Fruit fly (Drosophila melanogaster) whole organism, embryonic: ENCODE data around the gene Ant2.

Source experiments
- Atf6 ChIP-seq: fragments of 200-800 bp; sonication (Bioruptor generic); IDR thresholded peaks from 2 replicates; pipeline ENCODE4 v1.3.6; 2022; ENCODE audit warnings: missing biosample characterization, missing genetic modification characterization
- Awh ChIP-seq: fragments of 200-800 bp; sonication (Bioruptor generic); IDR thresholded peaks from 2 replicates; pipeline ENCODE4, ENCODE4 v1.3.6; 2022; ENCODE audit warnings: missing biosample characterization, missing genetic modification characterization
- CG10321 ChIP-seq: fragments of 200-800 bp; sonication (Bioruptor generic); IDR thresholded peaks from 2 replicates; pipeline ENCODE4 v1.3.6; 2022; ENCODE audit warnings: missing biosample characterization, missing genetic modification characterization
- CG10366 ChIP-seq: fragments of 200-800 bp; sonication (Bioruptor generic); IDR thresholded peaks from 2 replicates; pipeline ENCODE4 v1.3.6; 2022; ENCODE audit warnings: missing biosample characterization, missing genetic modification characterization
- CG10431 ChIP-seq: fragments of 200-800 bp; sonication (Bioruptor generic); optimal IDR thresholded peaks from 3 replicates; lab custom pipeline; 2018; ENCODE audit warnings: missing biosample characterization, mild to moderate bottlenecking, missing genetic modification characterization
- CG11247 ChIP-seq: fragments of 200-800 bp; sonication (Bioruptor generic); IDR thresholded peaks from 2 replicates; pipeline ENCODE4 v1.3.6; 2022; ENCODE audit warnings: missing biosample characterization, missing genetic modification characterization
- CG11695 ChIP-seq: fragments of 200-800 bp; sonication (Bioruptor generic); IDR thresholded peaks from 3 replicates; pipeline ENCODE4 v1.3.6; 2022; ENCODE audit warnings: missing biosample characterization, missing genetic modification characterization
- CG12299 ChIP-seq: fragments of 200-800 bp; sonication (Bioruptor generic); optimal IDR thresholded peaks from 2 replicates; lab custom pipeline; 2018; ENCODE audit warnings: missing biosample characterization, mild to moderate bottlenecking, missing genetic modification characterization
- CG13123 ChIP-seq: fragments of 200-800 bp; sonication (Bioruptor generic); optimal IDR thresholded peaks from 2 replicates; lab custom pipeline; 2016; ENCODE audit warnings: missing biosample characterization, missing genetic modification characterization
- CG1529 ChIP-seq: fragments of 200-800 bp; sonication (Bioruptor generic); optimal IDR thresholded peaks from 3 replicates; lab custom pipeline; 2018; ENCODE audit warnings: missing biosample characterization, missing genetic modification characterization
- CG1602 ChIP-seq: fragments of 200-800 bp; sonication (Bioruptor generic); optimal IDR thresholded peaks from 3 replicates; lab custom pipeline; 2016; ENCODE audit warnings: missing biosample characterization, missing genetic modification characterization
- CG1647 ChIP-seq: fragments of 200-800 bp; sonication (Bioruptor generic); optimal IDR thresholded peaks from 3 replicates; lab custom pipeline; 2016; ENCODE audit warnings: missing biosample characterization, missing genetic modification characterization
- CG17328 ChIP-seq: fragments of 200-800 bp; sonication (Bioruptor generic); IDR thresholded peaks from 2 replicates; pipeline ENCODE4 v1.3.6; 2022; ENCODE audit warnings: missing biosample characterization, missing genetic modification characterization
- CG1792 ChIP-seq: fragments of 200-800 bp; sonication (Bioruptor generic); optimal IDR thresholded peaks from 2 replicates; lab custom pipeline; 2016; ENCODE audit warnings: missing biosample characterization, missing genetic modification characterization
- CG3995 ChIP-seq: fragments of 200-800 bp; sonication (Bioruptor generic); optimal IDR thresholded peaks from 3 replicates; lab custom pipeline; 2016; ENCODE audit warnings: missing biosample characterization, missing genetic modification characterization
- CG4820 ChIP-seq: fragments of 200-800 bp; sonication (Bioruptor generic); optimal IDR thresholded peaks from 3 replicates; lab custom pipeline; 2016; ENCODE audit warnings: missing biosample characterization, missing genetic modification characterization
- CG8290 ChIP-seq, 3 experiments: fragments of 200-800 bp; sonication (Bioruptor generic); optimal IDR thresholded peaks; 2 replicates each; lab custom pipeline; 2016 to 2019; ENCODE audit warnings: missing biosample characterization in 3 of 3, missing genetic modification characterization in 3 of 3, mild to moderate bottlenecking in 2 of 3, moderate library complexity in 1 of 3
- CG8359 ChIP-seq: fragments of 200-800 bp; sonication (Bioruptor generic); optimal IDR thresholded peaks from 2 replicates; lab custom pipeline; 2017; ENCODE audit warnings: missing biosample characterization, mild to moderate bottlenecking, missing genetic modification characterization, borderline replicate concordance
- CHES-1-like ChIP-seq: fragments of 200-800 bp; sonication (Bioruptor generic); optimal IDR thresholded peaks from 2 replicates; lab custom pipeline; 2016; ENCODE audit warnings: missing biosample characterization, missing genetic modification characterization
- D ChIP-seq, 2 experiments: fragments of 200-800 bp in 1 of 2; fragments of >200 bp in 1 of 2; sonication (Bioruptor generic) in 1 of 2; optimal IDR thresholded peaks; 2 replicates in 1 of 2; 3 replicates in 1 of 2; lab custom pipeline; 2017; ENCODE audit warnings: mild to moderate bottlenecking in 1 of 2, missing biosample characterization in 1 of 2, missing genetic modification characterization in 1 of 2, missing genetic modification reagents in 1 of 2
- D19A ChIP-seq: fragments of 200-800 bp; optimal IDR thresholded peaks from 3 replicates; lab custom pipeline; 2019; ENCODE audit warnings: missing biosample characterization, mild to moderate bottlenecking, missing genetic modification characterization, moderate library complexity
- Dek ChIP-seq: fragments of 200-800 bp; sonication (Bioruptor generic); optimal IDR thresholded peaks from 3 replicates; lab custom pipeline; 2019; ENCODE audit warnings: missing biosample characterization, mild to moderate bottlenecking, missing genetic modification characterization, moderate library complexity
- Doc3 ChIP-seq: fragments of 200-800 bp; sonication (Bioruptor generic); IDR thresholded peaks from 3 replicates; pipeline ENCODE4 v1.3.6; 2022; ENCODE audit warnings: missing biosample characterization, missing genetic modification characterization; ENCODE audit not compliant: partially characterized antibody
- Dp ChIP-seq: fragments of 200-800 bp; sonication (Bioruptor generic); optimal IDR thresholded peaks from 2 replicates; lab custom pipeline; 2018; ENCODE audit warnings: missing biosample characterization, mild to moderate bottlenecking, missing genetic modification characterization, moderate library complexity
- H2.0 ChIP-seq: fragments of 200-800 bp; sonication (Bioruptor generic); IDR thresholded peaks from 2 replicates; pipeline ENCODE4 v1.3.6; 2022; ENCODE audit warnings: missing biosample characterization, missing genetic modification characterization
- Kr ChIP-seq: fragments of 200-800 bp; sonication (Bioruptor generic); optimal IDR thresholded peaks from 2 replicates; lab custom pipeline; 2017; ENCODE audit warnings: missing biosample characterization, mild to moderate bottlenecking, missing genetic modification characterization
- MBD-R2 ChIP-seq: fragments of 200-800 bp; sonication (Bioruptor generic); IDR thresholded peaks from 2 replicates; pipeline ENCODE4 v1.3.6; 2022; ENCODE audit warnings: missing biosample characterization, missing genetic modification characterization
- MESR4 ChIP-seq: fragments of 200-800 bp; sonication (Bioruptor generic); optimal IDR thresholded peaks from 2 replicates; lab custom pipeline; 2018; ENCODE audit warnings: missing biosample characterization, mild to moderate bottlenecking, missing genetic modification characterization, moderate library complexity
- Nf-YA ChIP-seq: fragments of 200-800 bp; sonication (Bioruptor generic); IDR thresholded peaks from 2 replicates; pipeline ENCODE4 v1.3.6; 2022; ENCODE audit warnings: missing biosample characterization, missing genetic modification characterization
- PHDP ChIP-seq: fragments of 200-800 bp; sonication (Bioruptor generic); optimal IDR thresholded peaks from 3 replicates; lab custom pipeline; 2018; ENCODE audit warnings: missing biosample characterization, mild to moderate bottlenecking, missing genetic modification characterization, moderate library complexity
- Side ChIP-seq: fragments of 200-800 bp; sonication (Bioruptor generic); optimal IDR thresholded peaks from 2 replicates; lab custom pipeline; 2016; ENCODE audit warnings: missing biosample characterization, missing genetic modification characterization
- Trl ChIP-seq, 3 experiments: fragments of >200 bp in 2 of 3; fragments of 200-800 bp in 1 of 3; sonication (Bioruptor generic) in 1 of 3; optimal IDR thresholded peaks; 2 replicates in 1 of 3; 3 replicates in 2 of 3; lab custom pipeline; 2016 to 2017; ENCODE audit warnings: missing biosample characterization in 1 of 3, missing genetic modification characterization in 1 of 3
- ab ChIP-seq: fragments of 200-800 bp; sonication (Bioruptor generic); optimal IDR thresholded peaks from 2 replicates; lab custom pipeline; 2016; ENCODE audit warnings: missing biosample characterization, missing genetic modification characterization
- crp ChIP-seq, 2 experiments: fragments of 200-800 bp; sonication (Bioruptor generic); optimal IDR thresholded peaks; 2 replicates in 1 of 2; 3 replicates in 1 of 2; lab custom pipeline; 2017; ENCODE audit warnings: missing biosample characterization in 2 of 2, missing genetic modification characterization in 2 of 2, mild to moderate bottlenecking in 1 of 2, moderate library complexity in 1 of 2
- da ChIP-seq: fragments of 200-800 bp; sonication (Bioruptor generic); optimal IDR thresholded peaks from 2 replicates; lab custom pipeline; 2016; ENCODE audit warnings: missing biosample characterization, missing genetic modification characterization
- danr ChIP-seq: fragments of 200-800 bp; sonication (Bioruptor generic); IDR thresholded peaks from 2 replicates; pipeline ENCODE4 v1.3.6; 2022; ENCODE audit warnings: missing biosample characterization, missing genetic modification characterization
- fd3F ChIP-seq: fragments of 200-800 bp; sonication (Bioruptor generic); optimal IDR thresholded peaks from 2 replicates; lab custom pipeline; 2018; ENCODE audit warnings: missing biosample characterization, mild to moderate bottlenecking, missing genetic modification characterization, moderate library complexity
- gcm ChIP-seq: fragments of 200-800 bp; sonication (Bioruptor generic); optimal IDR thresholded peaks from 2 replicates; lab custom pipeline; 2019; ENCODE audit warnings: missing biosample characterization, mild to moderate bottlenecking, missing genetic modification characterization, moderate library complexity
- gro ChIP-seq: fragments of 200-800 bp; sonication (Bioruptor generic); optimal IDR thresholded peaks from 2 replicates; lab custom pipeline; 2016; ENCODE audit warnings: missing biosample characterization, missing genetic modification characterization
- jigr1 ChIP-seq: fragments of 200-800 bp; sonication (Bioruptor generic); IDR thresholded peaks from 3 replicates; pipeline ENCODE4 v1.3.6; 2022; ENCODE audit warnings: missing biosample characterization, missing genetic modification characterization
- lmd ChIP-seq: fragments of 200-800 bp; sonication (Bioruptor generic); IDR thresholded peaks from 2 replicates; pipeline ENCODE4 v1.3.6; 2022; ENCODE audit warnings: missing biosample characterization, missing genetic modification characterization
- pnt ChIP-seq: fragments of 200-800 bp; sonication (Bioruptor generic); optimal IDR thresholded peaks from 3 replicates; lab custom pipeline; 2016; ENCODE audit warnings: missing biosample characterization, missing genetic modification characterization
- prd ChIP-seq, 3 experiments: fragments of >200 bp in 2 of 3; fragments of 200-800 bp in 1 of 3; sonication (Bioruptor generic) in 1 of 3; optimal IDR thresholded peaks in 2 of 3; IDR thresholded peaks in 1 of 3; 2 replicates in 2 of 3; 3 replicates in 1 of 3; pipeline versions ENCODE4 v1.3.6 to Lab custom; 2017 to 2022; ENCODE audit warnings: missing biosample characterization in 1 of 3, missing genetic modification characterization in 1 of 3
- sd ChIP-seq: fragments of 200-800 bp; sonication (Bioruptor generic); optimal IDR thresholded peaks from 3 replicates; lab custom pipeline; 2018; ENCODE audit warnings: missing biosample characterization, mild to moderate bottlenecking, missing genetic modification characterization, moderate library complexity
- stc ChIP-seq: fragments of 200-800 bp; sonication (Bioruptor generic); IDR thresholded peaks from 2 replicates; pipeline ENCODE4 v1.3.6; 2022; ENCODE audit warnings: missing biosample characterization, missing genetic modification characterization
- tgo ChIP-seq: fragments of 200-800 bp; sonication (Bioruptor generic); IDR thresholded peaks from 3 replicates; pipeline ENCODE4 v1.3.6; 2022; ENCODE audit warnings: missing biosample characterization, missing genetic modification characterization
- tna ChIP-seq: fragments of 200-800 bp; sonication (Bioruptor generic); IDR thresholded peaks from 2 replicates; pipeline ENCODE4 v1.3.6; 2022; ENCODE audit warnings: missing biosample characterization, missing genetic modification characterization; ENCODE audit not compliant: partially characterized antibody
- tup ChIP-seq: fragments of 200-800 bp; sonication (Bioruptor generic); optimal IDR thresholded peaks from 2 replicates; lab custom pipeline; 2016; ENCODE audit warnings: missing biosample characterization, mild to moderate bottlenecking, missing genetic modification characterization, moderate library complexity
- yki ChIP-seq: fragments of >200 bp; optimal IDR thresholded peaks from 3 replicates; lab custom pipeline; 2018

The Ant2 gene

DNA sequence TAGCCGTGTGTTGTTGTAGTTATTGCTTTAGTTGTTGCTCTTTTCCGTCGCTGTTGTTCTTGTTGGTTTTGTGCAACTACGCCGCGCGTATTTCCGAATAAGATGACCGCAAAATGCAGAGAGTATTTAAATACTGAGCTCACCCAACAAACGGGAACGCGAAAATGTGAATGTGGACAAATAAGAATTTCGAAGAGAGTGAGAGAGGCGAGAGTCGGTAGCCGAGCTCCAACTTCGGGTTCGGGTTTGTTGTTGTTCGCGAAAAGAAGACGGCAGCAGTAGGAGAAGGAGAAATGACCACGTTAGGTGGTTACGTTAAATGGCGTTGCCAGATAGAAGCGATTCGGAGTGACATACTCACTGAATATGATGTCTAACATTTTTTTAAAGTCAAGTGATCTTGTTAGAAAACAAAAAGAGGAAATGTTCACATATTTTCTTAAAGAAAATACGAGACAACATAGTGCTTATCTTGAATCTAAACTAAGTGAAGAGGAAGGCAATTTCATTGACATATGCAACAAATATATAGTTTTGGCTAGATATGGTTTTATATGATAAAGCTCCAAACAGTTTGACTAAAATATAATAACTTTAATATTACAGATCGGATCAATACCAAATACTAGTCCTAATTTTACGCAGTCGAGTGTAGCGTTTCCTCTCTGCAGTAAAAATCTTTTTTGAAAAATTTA lies 20.2 kb upstream of the Ant2 start (continued):
- TF ChIP-seq Dek (tag; lab: Kevin White, UChicago) (no peak), CG8359 (no peak), CG1647 (GFP tag; lab: Kevin White, UChicago) (no peak), Atf6 (GFP tag; lab: Robert Waterston, UW) (peak; percentile 29; the same call in 1 of the 2 replicates), Awh (GFP tag; lab: Robert Waterston, UW) (no peak), D (optimal IDR thresholded peaks at IDR 0.05; lab: Kevin White, UChicago) (no peak), D (GFP tag; optimal IDR thresholded peaks at IDR 0.05; lab: Kevin White, UChicago) (no peak), Doc3 (no peak), CG11695 (GFP tag; lab: Robert Waterston, UW) (no peak), gcm (GFP tag; lab: Kevin White, UChicago) (no peak), MBD-R2 (peak; percentile 10; the same call in 1 of the 2 replicates), Side (no peak), CG12299 (tag; lab: Kevin White, UChicago) (no peak), prd (optimal IDR thresholded peaks at IDR 0.05; lab: Kevin White, UChicago) (no peak), prd (GFP tag; IDR thresholded peaks at IDR 0.05; lab: Robert Waterston, UW) (no peak), Nf-YA (no peak), CG10321 (GFP tag; lab: Robert Waterston, UW) (no peak; the same call in 1 of the 2 replicates), CG10431 (no peak), Kr (GFP tag; lab: Kevin White, UChicago) (no peak), CG11247 (GFP tag; lab: Robert Waterston, UW) (no peak), Trl (optimal IDR thresholded peaks at IDR 0.05; lab: Kevin White, UChicago) (peak; percentile 38 to 60), Trl (GFP tag; optimal IDR thresholded peaks at IDR 0.05; lab: Kevin White, UChicago) (no peak), jigr1 (no peak), D19A (no peak), CG8290 (GFP tag; optimal IDR thresholded peaks at IDR 0.05; lab: Kevin White, UChicago) (no peak), CG8290 (tag; optimal IDR thresholded peaks at IDR 0.05; lab: Kevin White, UChicago) (peak in 1 of 2 experiments; percentile 26), CG13123 (GFP tag; lab: Kevin White, UChicago) (no peak), CG3995 (GFP tag; lab: Kevin White, UChicago) (no peak), sd (peak; percentile 40), gro (no peak), crp (GFP tag; optimal IDR thresholded peaks at IDR 0.05; lab: Kevin White, UChicago) (no peak), H2.0 (no peak), CG1602 (GFP tag; lab: Kevin White, UChicago) (no peak), tup (GFP tag; lab: Kevin White, UChicago) (no peak), CHES-1-like (GFP tag; lab: Kevin White, UChicago) (no peak), CG1529 (no peak), da (GFP tag; lab: Kevin White, UChicago) (no peak), stc (GFP tag; lab: Robert Waterston, UW) (peak; percentile 9; the same call in 1 of the 2 replicates), CG10366 (GFP tag; lab: Robert Waterston, UW) (no peak), CG17328 (no peak), PHDP (tag; lab: Kevin White, UChicago) (no peak), MESR4 (GFP tag; lab: Kevin White, UChicago) (no peak), Dp (GFP tag; lab: Kevin White, UChicago) (no peak), lmd (no peak), CG1792 (GFP tag; lab: Kevin White, UChicago) (no peak), CG4820 (GFP tag; lab: Kevin White, UChicago) (no peak), fd3F (GFP tag; lab: Kevin White, UChicago) (no peak), danr (no peak), yki (lab: Kevin White, UChicago) (no peak), ab (GFP tag; lab: Kevin White, UChicago) (no peak), pnt (GFP tag; lab: Kevin White, UChicago) (no peak), tgo (GFP tag; lab: Robert Waterston, UW) (no peak), tna (GFP tag; lab: Robert Waterston, UW) (no peak)
